Fruit fly (Drosophila melanogaster) S2 (cell line): Measurements from ENCODE around the gene CG13403.

ENCODE experiments used
- CG8478 ChIP-seq: fragments of >200 bp; optimal IDR thresholded peaks from 2 replicates; lab custom pipeline; 2018
- CTCF ChIP-seq, 2 experiments: fragments of >200 bp; optimal IDR thresholded peaks; 2 replicates each; lab custom pipeline; 2018

CG13403 gene

DNA sequence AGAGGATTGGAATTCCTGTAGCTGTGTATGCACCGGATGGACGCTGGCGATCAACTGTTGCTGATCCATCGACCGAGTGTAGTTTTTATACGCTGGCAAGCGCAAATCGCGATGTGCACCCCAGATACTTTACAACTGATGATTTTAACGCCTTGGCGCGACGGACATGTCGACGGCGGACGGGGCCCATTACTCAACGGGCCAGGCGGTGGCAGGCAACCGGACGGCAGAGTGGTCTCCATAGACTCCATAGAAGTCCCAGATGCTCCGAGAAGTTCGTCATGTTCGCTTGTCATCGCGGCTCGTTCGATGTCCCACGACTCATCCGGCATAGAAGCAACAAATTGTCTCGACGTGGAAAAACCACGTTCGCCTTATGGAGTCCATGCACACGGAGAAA lies at the start of gene CG13403:
Gene CG13403 (minus strand): TSS at position 101 of the 400 bp plus-strand sequence.
- TF ChIP-seq CTCF (optimal IDR thresholded peaks at IDR 0.05; lab: Kevin White, UChicago) (no peak), CG8478 (lab: Kevin White, UChicago) (no peak)

DNA sequence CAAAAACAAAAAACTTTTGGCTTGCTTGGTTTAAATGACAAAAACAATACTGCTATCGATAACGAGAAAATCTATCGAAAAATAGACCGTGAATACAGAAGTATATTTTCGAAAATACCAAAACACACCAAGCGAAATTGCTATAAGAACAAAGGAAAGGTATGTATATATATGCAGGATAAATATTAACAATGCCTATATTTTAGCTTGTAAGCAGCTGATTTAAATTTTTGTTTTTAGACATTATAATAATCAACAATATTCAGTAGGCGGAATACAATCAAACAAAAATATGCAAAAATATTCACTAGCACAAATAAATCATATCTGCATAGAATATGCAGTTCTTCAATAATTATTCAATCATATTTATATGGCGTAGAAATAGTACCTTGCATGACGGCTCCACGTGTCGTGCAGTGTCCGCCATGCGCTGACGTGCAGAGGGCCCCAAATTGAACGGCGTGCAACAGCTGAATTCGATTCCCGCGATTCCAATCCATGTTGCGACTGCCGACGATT lies 46.1 kb upstream of the CG13403 start, which contains the start of the genes Fbxl4 and Dus2:
Gene Fbxl4 (minus strand): TSS at position 51 of the 522 bp plus-strand sequence.
Gene Dus2 (plus strand): TSS at position 116 of the 522 bp plus-strand sequence.
- TF ChIP-seq CG8478 (lab: Kevin White, UChicago) (no peak), CTCF (optimal IDR thresholded peaks at IDR 0.05; lab: Kevin White, UChicago) (no peak)

dm6 chrX:14234468-14234867 lies 42.6 kb upstream of the CG13403 start:
- TF ChIP-seq CTCF (optimal IDR thresholded peaks at IDR 0.05; lab: Kevin White, UChicago) (no peak), CG8478 (lab: Kevin White, UChicago) (no peak)

- TF ChIP-seq CTCF (optimal IDR thresholded peaks at IDR 0.05; lab: Kevin White, UChicago): no peak
- no peak for TF ChIP-seq CG8478 (lab: Kevin White, UChicago)
These were observed 42.1 kb upstream of the CG13403 start, which contains the start of gene CG42271 for dm6 chrX:14233843-14234337. Gene CG42271 (minus strand): TSS chrX:14234066.

dm6 chrX:14227043-14227442 lies 35.2 kb upstream of the CG13403 start:
- no peak for TF ChIP-seq CTCF (optimal IDR thresholded peaks at IDR 0.05; lab: Kevin White, UChicago)
- TF ChIP-seq CG8478 (lab: Kevin White, UChicago): no peak

dm6 chrX:14226093-14226492 lies 34.3 kb upstream of the CG13403 start, which contains the start of gene mRpL38:
Gene mRpL38 (plus strand): TSS chrX:14226289.
- TF ChIP-seq CG8478 (lab: Kevin White, UChicago): no peak
- no peak for TF ChIP-seq CTCF (optimal IDR thresholded peaks at IDR 0.05; lab: Kevin White, UChicago)

DNA sequence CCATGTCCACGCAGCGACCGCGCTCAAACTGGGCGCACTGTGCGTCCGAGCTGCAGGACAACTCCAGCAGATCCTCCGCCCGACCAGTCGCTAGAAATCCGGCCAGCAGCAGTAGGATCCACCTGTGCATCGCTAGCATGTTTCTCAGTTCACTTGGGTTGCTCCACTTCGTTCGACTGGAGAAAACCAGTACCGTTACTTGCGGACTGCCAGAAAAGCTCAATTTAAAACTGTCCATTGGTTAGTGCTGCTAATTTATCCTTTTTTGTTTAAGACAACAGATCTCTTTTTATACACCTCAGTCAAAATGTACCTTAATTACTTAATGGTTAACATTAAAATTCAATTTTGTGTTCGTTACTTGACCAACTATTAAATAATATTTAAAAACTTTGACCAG lies 33.8 kb upstream of the CG13403 start, which contains the start of gene CG11674:
Gene CG11674 (minus strand): TSS at position 215 of the 400 bp plus-strand sequence.
- TF ChIP-seq CTCF (optimal IDR thresholded peaks at IDR 0.05; lab: Kevin White, UChicago) (no peak), CG8478 (lab: Kevin White, UChicago) (no peak)

DNA sequence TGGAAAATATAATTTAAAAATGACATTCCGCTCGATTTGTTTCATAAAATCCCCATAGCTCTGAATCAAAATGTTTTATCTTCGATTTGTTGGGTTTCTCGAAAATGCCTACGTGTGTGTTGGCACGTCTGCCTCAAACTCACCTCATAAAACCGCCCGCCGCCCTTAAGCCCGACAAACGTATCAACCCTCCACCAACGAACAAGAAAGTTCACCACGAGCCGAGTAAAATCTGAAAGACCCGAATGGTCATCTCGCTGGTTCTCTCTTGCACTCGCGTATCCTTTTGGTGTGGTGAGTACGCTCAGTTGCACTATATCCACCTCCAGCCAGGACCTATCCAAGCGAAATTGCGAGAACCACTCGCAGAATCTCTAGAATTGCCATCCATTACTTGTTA lies 30.2 kb upstream of the CG13403 start:
- TF ChIP-seq CG8478 (lab: Kevin White, UChicago) (no peak), CTCF (optimal IDR thresholded peaks at IDR 0.05; lab: Kevin White, UChicago) (no peak)

dm6 chrX:14221182-14221581 lies 29.4 kb upstream of the CG13403 start:
- no peak for TF ChIP-seq CG8478 (lab: Kevin White, UChicago)
- TF ChIP-seq CTCF (optimal IDR thresholded peaks at IDR 0.05; lab: Kevin White, UChicago): no peak

DNA sequence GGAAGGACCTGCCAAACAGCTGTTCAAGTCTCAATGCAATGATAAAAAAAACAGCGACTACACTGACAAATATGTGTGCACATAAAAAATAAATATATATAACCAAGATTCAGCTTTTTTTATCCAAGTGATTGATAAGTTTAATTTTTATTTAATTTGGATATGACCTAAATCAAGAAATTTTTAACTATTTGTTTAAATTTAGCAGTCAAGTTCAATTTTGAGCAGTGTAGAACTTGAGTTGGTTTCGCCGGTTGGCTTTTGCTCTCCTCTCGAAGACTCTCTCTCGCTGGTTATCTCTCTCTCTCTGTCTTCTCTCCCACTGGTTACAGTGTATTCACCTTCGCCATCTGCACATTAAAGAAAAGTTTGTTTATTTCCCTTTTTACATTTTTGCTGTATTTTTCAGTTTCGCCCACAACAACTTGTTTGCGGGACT lies 26.2 kb upstream of the CG13403 start:
- TF ChIP-seq CTCF (optimal IDR thresholded peaks at IDR 0.05; lab: Kevin White, UChicago) (no peak), CG8478 (lab: Kevin White, UChicago) (no peak)

dm6 chrX:14216844-14217243 lies 25.0 kb upstream of the CG13403 start:
- no peak for TF ChIP-seq CTCF (optimal IDR thresholded peaks at IDR 0.05; lab: Kevin White, UChicago)
- TF ChIP-seq CG8478 (lab: Kevin White, UChicago): no peak

- TF ChIP-seq CTCF (optimal IDR thresholded peaks at IDR 0.05; lab: Kevin White, UChicago): no peak
- TF ChIP-seq CG8478 (lab: Kevin White, UChicago): no peak
These were observed 24.0 kb upstream of the CG13403 start for dm6 chrX:14215834-14216233.

- TF ChIP-seq CG8478 (lab: Kevin White, UChicago): no peak
- no peak for TF ChIP-seq CTCF (optimal IDR thresholded peaks at IDR 0.05; lab: Kevin White, UChicago)
These were observed 23.0 kb upstream of the CG13403 start for dm6 chrX:14214505-14215449.

dm6 chrX:14213509-14214154 lies 21.8 kb upstream of the CG13403 start:
- TF ChIP-seq CTCF (optimal IDR thresholded peaks at IDR 0.05; lab: Kevin White, UChicago) (no peak), CG8478 (lab: Kevin White, UChicago) (no peak)
